Fruit fly (Drosophila melanogaster): Measurements from ENCODE around the gene CG32095.
A peak's percentile ranks its signal among the peaks of the same experiment; 100 is the strongest.

Gene CG32095

dm6 chr3L:11825560-11826153 is at the start of gene CG32095:
TSS of gene CG32095 (minus strand) at chr3L:11825732.
- TF ChIP-seq CG8478 (optimal IDR thresholded peaks at IDR 0.05) = no peak

dm6 chr3L:11874758-11875157 is 49.2 kb upstream of the CG32095 start:
- no peak for TF ChIP-seq CTCF (optimal IDR thresholded peaks at IDR 0.05)
- no peak for TF ChIP-seq CG8478 (optimal IDR thresholded peaks at IDR 0.05)

- TF ChIP-seq CTCF (optimal IDR thresholded peaks at IDR 0.05) (no peak), CG8478 (optimal IDR thresholded peaks at IDR 0.05) (no peak)
Observed at dm6 chr3L:11871205-11871604, 45.7 kb upstream of the CG32095 start, which contains the start of gene CG5906. TSS of gene CG5906 (minus strand) at chr3L:11871305.

dm6 chr3L:11869328-11869727 is 43.8 kb upstream of the CG32095 start:
- TF ChIP-seq CG8478 (optimal IDR thresholded peaks at IDR 0.05) = no peak
- no peak for TF ChIP-seq CTCF (optimal IDR thresholded peaks at IDR 0.05)

dm6 chr3L:11863587-11863986 is 38.1 kb upstream of the CG32095 start:
- TF ChIP-seq CG8478 (optimal IDR thresholded peaks at IDR 0.05) (no peak), CTCF (optimal IDR thresholded peaks at IDR 0.05) (no peak)

dm6 chr3L:11862266-11862665 is 36.7 kb upstream of the CG32095 start:
- TF ChIP-seq CG8478 (optimal IDR thresholded peaks at IDR 0.05) (no peak), CTCF (optimal IDR thresholded peaks at IDR 0.05) (no peak)

- TF ChIP-seq CTCF (optimal IDR thresholded peaks at IDR 0.05) = no peak
- no peak for TF ChIP-seq CG8478 (optimal IDR thresholded peaks at IDR 0.05)
Observed at dm6 chr3L:11858745-11859144, 33.2 kb upstream of the CG32095 start.

- TF ChIP-seq CTCF (optimal IDR thresholded peaks at IDR 0.05) (peak; percentile 67 to 70), CG8478 (optimal IDR thresholded peaks at IDR 0.05) (no peak)
Observed at dm6 chr3L:11852924-11853323, 27.4 kb upstream of the CG32095 start.

- TF ChIP-seq CTCF (optimal IDR thresholded peaks at IDR 0.05) (no peak), CG8478 (optimal IDR thresholded peaks at IDR 0.05) (no peak)
Observed at dm6 chr3L:11847703-11848102, 22.2 kb upstream of the CG32095 start, which contains the start of gene CG12521. TSS of gene CG12521 (minus strand) at chr3L:11847803.

- no peak for TF ChIP-seq CTCF (optimal IDR thresholded peaks at IDR 0.05)
- no peak for TF ChIP-seq CG8478 (optimal IDR thresholded peaks at IDR 0.05)
Observed at dm6 chr3L:11836575-11837077, 11.1 kb upstream of the CG32095 start, which contains the start of gene CG43064. TSS of gene CG43064 (minus strand) at chr3L:11836721.

- peak; percentile 25 to 49 for TF ChIP-seq CTCF (optimal IDR thresholded peaks at IDR 0.05)
- no peak for TF ChIP-seq CG8478 (optimal IDR thresholded peaks at IDR 0.05)
Observed at dm6 chr3L:11833296-11833717, 7.8 kb upstream of the CG32095 start, which contains the start of gene CycA. TSS of gene CycA (minus strand) at chr3L:11833578.

dm6 chr3L:11832360-11833295 is 7.1 kb upstream of the CG32095 start:
- TF ChIP-seq CTCF (optimal IDR thresholded peaks at IDR 0.05) = no peak
- TF ChIP-seq CG8478 (optimal IDR thresholded peaks at IDR 0.05) = no peak

dm6 chr3L:11831199-11831598 is 5.7 kb upstream of the CG32095 start:
- TF ChIP-seq CTCF (optimal IDR thresholded peaks at IDR 0.05) (no peak), CG8478 (optimal IDR thresholded peaks at IDR 0.05) (no peak)

dm6 chr3L:11828730-11829129 is 3.2 kb upstream of the CG32095 start, which contains the start of gene CG7264:
TSS of gene CG7264 (plus strand) at chr3L:11829030.
- TF ChIP-seq CTCF (optimal IDR thresholded peaks at IDR 0.05) = no peak
- TF ChIP-seq CG8478 (optimal IDR thresholded peaks at IDR 0.05) = no peak

Data from S2 (cell line).